Fruit fly (Drosophila melanogaster) whole organism, pupa: ENCODE data around the gene CG13056.
A peak's percentile ranks its signal among the peaks of the same experiment; 100 is the strongest.

ENCODE experiments used
- CG10348 ChIP-seq: fragments of 200-800 bp; sonication (Bioruptor generic); IDR thresholded peaks from 2 replicates; pipeline ENCODE4 v1.3.6; 2022; ENCODE audit warnings: missing biosample characterization, missing genetic modification characterization
- CG12605 ChIP-seq: fragments of 200-800 bp; sonication (Bioruptor generic); IDR thresholded peaks from 2 replicates; pipeline ENCODE4 v1.3.6; 2022; ENCODE audit warnings: missing biosample characterization, missing genetic modification characterization
- CG13204 ChIP-seq: fragments of 200-800 bp; sonication (Bioruptor generic); optimal IDR thresholded peaks from 2 replicates; lab custom pipeline; 2018; ENCODE audit warnings: missing biosample characterization, mild to moderate bottlenecking, missing genetic modification characterization, moderate library complexity
- CG14655 ChIP-seq: fragments of 200-800 bp; sonication (Bioruptor generic); optimal IDR thresholded peaks from 3 replicates; lab custom pipeline; 2017; ENCODE audit warnings: mild to moderate bottlenecking, missing biosample characterization, missing genetic modification reagents, missing genetic modification characterization
- CG15710 ChIP-seq: fragments of 200-800 bp; sonication (Bioruptor generic); optimal IDR thresholded peaks from 2 replicates; lab custom pipeline; 2018; ENCODE audit warnings: missing biosample characterization, mild to moderate bottlenecking, missing genetic modification characterization, moderate library complexity
- CG17806 ChIP-seq: fragments of 200-800 bp; sonication (Bioruptor generic); optimal IDR thresholded peaks from 2 replicates; lab custom pipeline; 2018; ENCODE audit warnings: missing biosample characterization, mild to moderate bottlenecking, missing genetic modification characterization, moderate library complexity
- CG32121 ChIP-seq: fragments of 200-800 bp; sonication (Bioruptor generic); IDR thresholded peaks from 2 replicates; pipeline ENCODE4 v1.3.6; 2022; ENCODE audit warnings: missing biosample characterization, missing genetic modification characterization
- CG34367 ChIP-seq: fragments of 200-800 bp; sonication (Bioruptor generic); optimal IDR thresholded peaks from 2 replicates; lab custom pipeline; 2018; ENCODE audit warnings: missing biosample characterization, mild to moderate bottlenecking, missing genetic modification characterization
- CG4496 ChIP-seq: fragments of 200-800 bp; sonication (Bioruptor generic); IDR thresholded peaks from 3 replicates; pipeline ENCODE4 v1.3.6; 2022; ENCODE audit warnings: missing biosample characterization, missing genetic modification characterization
- CG8159 ChIP-seq: fragments of 200-800 bp; sonication (Bioruptor generic); optimal IDR thresholded peaks from 3 replicates; lab custom pipeline; 2018; ENCODE audit warnings: missing biosample characterization, mild to moderate bottlenecking, missing genetic modification characterization, moderate library complexity
- CG8301 ChIP-seq: fragments of 200-800 bp; sonication (Bioruptor generic); optimal IDR thresholded peaks from 2 replicates; lab custom pipeline; 2018; ENCODE audit warnings: missing biosample characterization, mild to moderate bottlenecking, missing genetic modification characterization
- CG9948 ChIP-seq: fragments of 200-800 bp; sonication (Bioruptor generic); optimal IDR thresholded peaks from 2 replicates; lab custom pipeline; 2018; ENCODE audit warnings: missing biosample characterization, mild to moderate bottlenecking, missing genetic modification characterization, moderate library complexity
- D1 ChIP-seq: fragments of 200-800 bp; sonication (Bioruptor generic); optimal IDR thresholded peaks from 2 replicates; lab custom pipeline; 2018; ENCODE audit warnings: missing biosample characterization, mild to moderate bottlenecking, missing genetic modification characterization, moderate library complexity
- EcR ChIP-seq: fragments of 200-800 bp; sonication (Bioruptor generic); optimal IDR thresholded peaks from 3 replicates; lab custom pipeline; 2019; ENCODE audit warnings: missing biosample characterization, missing genetic modification characterization, mild to moderate bottlenecking, moderate library complexity, missing genetic modification reagents
- Ets98B ChIP-seq: fragments of 200-800 bp; sonication (Bioruptor generic); IDR thresholded peaks from 2 replicates; pipeline ENCODE4 v1.3.6; 2022; ENCODE audit warnings: missing biosample characterization, missing genetic modification characterization
- Pif1A ChIP-seq: fragments of 200-800 bp; sonication (Bioruptor generic); optimal IDR thresholded peaks from 3 replicates; lab custom pipeline; 2016; ENCODE audit warnings: missing biosample characterization, missing genetic modification characterization
- Pif1B ChIP-seq: fragments of 200-800 bp; sonication (Bioruptor generic); optimal IDR thresholded peaks from 3 replicates; lab custom pipeline; 2016; ENCODE audit warnings: missing biosample characterization, missing genetic modification characterization
- Snoo ChIP-seq: fragments of 200-800 bp; sonication (Bioruptor generic); optimal IDR thresholded peaks from 3 replicates; lab custom pipeline; 2017; ENCODE audit warnings: missing biosample characterization, mild to moderate bottlenecking, missing genetic modification characterization, inconsistent platforms
- fd96Ca ChIP-seq: fragments of 200-800 bp; sonication (Bioruptor generic); IDR thresholded peaks from 3 replicates; pipeline ENCODE4 v1.3.6; 2022; ENCODE audit warnings: missing biosample characterization, missing genetic modification characterization
- gl ChIP-seq: fragments of 200-800 bp; sonication (Bioruptor generic); optimal IDR thresholded peaks from 2 replicates; lab custom pipeline; 2018; ENCODE audit warnings: missing biosample characterization, mild to moderate bottlenecking, missing genetic modification characterization
- rn ChIP-seq: fragments of 200-800 bp; sonication (Bioruptor generic); IDR thresholded peaks from 2 replicates; pipeline ENCODE4 v1.3.6; 2022; ENCODE audit warnings: missing biosample characterization, missing genetic modification characterization

Gene CG13056

dm6 chr3L:16333013-16333412, at the start of gene CG13056:
Gene CG13056 (plus strand): TSS chr3L:16333313.
- TF ChIP-seq Pif1B (GFP tag; lab: Kevin White, UChicago) (no peak), EcR (no peak), gl (no peak), CG13204 (GFP tag; lab: Kevin White, UChicago) (no peak), CG32121 (GFP tag; lab: Robert Waterston, UW) (no peak), Snoo (tag; lab: Kevin White, UChicago) (no peak)

- TF ChIP-seq CG10348 (0 out of 2 replicates have a peak, but pooled peaks have one; percentile 16), EcR (no peak), Pif1A (GFP tag; lab: Kevin White, UChicago) (no peak)
These were observed 49.3 kb upstream of the CG13056 start, which contains the start of gene CG13048 for dm6 chr3L:16283821-16284220. Gene CG13048 (minus strand): TSS chr3L:16283921.

dm6 chr3L:16285346-16285911, 47.7 kb upstream of the CG13056 start, which contains the start of gene CG13047:
Gene CG13047 (minus strand): TSS chr3L:16285396.
- no peak for TF ChIP-seq Pif1B (GFP tag; lab: Kevin White, UChicago)
- TF ChIP-seq CG13204 (GFP tag; lab: Kevin White, UChicago): no peak
- TF ChIP-seq CG12605 (GFP tag; lab: Robert Waterston, UW): no peak
- TF ChIP-seq CG34367 (tag; lab: Kevin White, UChicago): peak; percentile 1
- TF ChIP-seq CG15710: peak; percentile 29
- TF ChIP-seq D1 (tag; lab: Kevin White, UChicago): no peak
- TF ChIP-seq fd96Ca (GFP tag; lab: Robert Waterston, UW): no peak
- TF ChIP-seq CG14655 (GFP tag; lab: Kevin White, UChicago): peak; percentile 17
- peak; percentile 52 for TF ChIP-seq CG9948 (tag; lab: Kevin White, UChicago)
- peak; percentile 55 for TF ChIP-seq CG8159 (tag; lab: Kevin White, UChicago)
- no peak for TF ChIP-seq Pif1A (GFP tag; lab: Kevin White, UChicago)
- no peak for TF ChIP-seq Snoo (tag; lab: Kevin White, UChicago)
- no peak for TF ChIP-seq CG32121 (GFP tag; lab: Robert Waterston, UW)
- TF ChIP-seq CG17806: peak; percentile 33
- no peak for TF ChIP-seq CG10348
- no peak for TF ChIP-seq EcR
- 0 out of 3 replicates have a peak, but pooled peaks have one; percentile 17 for TF ChIP-seq CG4496 (GFP tag; lab: Robert Waterston, UW)
- no peak for TF ChIP-seq CG8301 (tag; lab: Kevin White, UChicago)
- TF ChIP-seq, all 21 proteins: peak for 7

- TF ChIP-seq CG8159 (tag; lab: Kevin White, UChicago) (peak; percentile 89), fd96Ca (GFP tag; lab: Robert Waterston, UW) (no peak), gl (peak; percentile 53), CG15710 (peak; percentile 86), CG14655 (GFP tag; lab: Kevin White, UChicago) (peak; percentile 27), CG34367 (tag; lab: Kevin White, UChicago) (peak; percentile 67), EcR (peak; percentile 87), CG13204 (GFP tag; lab: Kevin White, UChicago) (peak; percentile 33), Pif1A (GFP tag; lab: Kevin White, UChicago) (peak; percentile 65), CG32121 (GFP tag; lab: Robert Waterston, UW) (no peak), D1 (tag; lab: Kevin White, UChicago) (peak; percentile 62), Snoo (tag; lab: Kevin White, UChicago) (peak; percentile 7), CG9948 (tag; lab: Kevin White, UChicago) (peak; percentile 70), CG17806 (peak; percentile 76), Pif1B (GFP tag; lab: Kevin White, UChicago) (peak; percentile 56), Ets98B (GFP tag; lab: Robert Waterston, UW) (no peak)
These were observed 46.9 kb upstream of the CG13056 start for dm6 chr3L:16286258-16286657.

- TF ChIP-seq CG13204 (GFP tag; lab: Kevin White, UChicago) (no peak), rn (no peak), CG14655 (GFP tag; lab: Kevin White, UChicago) (no peak), D1 (tag; lab: Kevin White, UChicago) (no peak), CG10348 (no peak), Pif1A (GFP tag; lab: Kevin White, UChicago) (no peak), fd96Ca (GFP tag; lab: Robert Waterston, UW) (no peak), Ets98B (GFP tag; lab: Robert Waterston, UW) (no peak), CG8159 (tag; lab: Kevin White, UChicago) (no peak), gl (no peak), CG32121 (GFP tag; lab: Robert Waterston, UW) (no peak)
- TF ChIP-seq, all 21 proteins: peak for 0
These were observed 44.8 kb upstream of the CG13056 start, which contains the start of gene CG13046 for dm6 chr3L:16288322-16288721. Gene CG13046 (minus strand): TSS chr3L:16288422.

dm6 chr3L:16289067-16289466, 44.0 kb upstream of the CG13056 start:
- TF ChIP-seq CG32121 (GFP tag; lab: Robert Waterston, UW) (no peak), Pif1B (GFP tag; lab: Kevin White, UChicago) (no peak), CG17806 (peak; percentile 22), CG13204 (GFP tag; lab: Kevin White, UChicago) (no peak), Pif1A (GFP tag; lab: Kevin White, UChicago) (peak; percentile 25), Ets98B (GFP tag; lab: Robert Waterston, UW) (no peak), CG14655 (GFP tag; lab: Kevin White, UChicago) (peak; percentile 52), EcR (no peak), rn (no peak), CG15710 (peak; percentile 5), CG12605 (GFP tag; lab: Robert Waterston, UW) (no peak), CG4496 (GFP tag; lab: Robert Waterston, UW) (no peak), CG10348 (no peak), CG8159 (tag; lab: Kevin White, UChicago) (peak; percentile 10), Snoo (tag; lab: Kevin White, UChicago) (no peak), CG34367 (tag; lab: Kevin White, UChicago) (peak; percentile 3), CG9948 (tag; lab: Kevin White, UChicago) (peak; percentile 32), fd96Ca (GFP tag; lab: Robert Waterston, UW) (no peak), CG8301 (tag; lab: Kevin White, UChicago) (no peak), gl (no peak), D1 (tag; lab: Kevin White, UChicago) (no peak)
